Worm (Caenorhabditis elegans): ENCODE data around the gene dhs-31.

ce11 chrIV:10056138-10056537 is 15.4 kb upstream of the dhs-31 start, which contains the start of gene T04B2.7:
- TF ChIP-seq egrh-3 (GFP tag; IDR thresholded peaks at IDR 0.05): no peak
- no peak for TF ChIP-seq unc-130 (GFP tag; optimal IDR thresholded peaks at IDR 0.05)
- TF ChIP-seq madf-3 (GFP tag; IDR thresholded peaks at IDR 0.05): no peak
- no peak for TF ChIP-seq attf-5 (GFP tag; optimal IDR thresholded peaks at IDR 0.05)
- TF ChIP-seq sptf-2 (GFP tag; optimal IDR thresholded peaks at IDR 0.05): no peak
- no peak for TF ChIP-seq mcd-1 (GFP tag; IDR thresholded peaks at IDR 0.05)
- no peak for TF ChIP-seq ZK185.1 (tag; optimal IDR thresholded peaks at IDR 0.05; ENCODE audit: poor library complexity, severe bottlenecking)
- no peak for TF ChIP-seq him-1 (tag; optimal IDR thresholded peaks at IDR 0.05)
- no peak for TF ChIP-seq rec-8 (tag; optimal IDR thresholded peaks at IDR 0.05)
- no peak for TF ChIP-seq snpc-1.3 (tag; optimal IDR thresholded peaks at IDR 0.05; ENCODE audit: insufficient read depth)
- no peak for TF ChIP-seq ets-4 (GFP tag; optimal IDR thresholded peaks at IDR 0.05)
- no peak for TF ChIP-seq hmg-1.2 (GFP tag; IDR thresholded peaks at IDR 0.05)
- TF ChIP-seq chd-7 (tag; optimal IDR thresholded peaks at IDR 0.05): no peak
- no peak for TF ChIP-seq Y56A3A.18 (GFP tag; IDR thresholded peaks at IDR 0.05)

All from whole organism, young adult.